Fruit fly (Drosophila melanogaster): ENCODE measurements around the gene D12.

The D12 gene

dm6 chr2L:8394180-8394579 is 43.0 kb downstream of the D12 start, which contains the start of gene lectin-29Ca:
Gene lectin-29Ca, minus strand, starts transcription at chr2L:8394280.
- TF ChIP-seq noc (tag; optimal IDR thresholded peaks at IDR 0.05): no peak

dm6 chr2L:8393122-8393521 is 44.0 kb downstream of the D12 start, which contains the start of gene Acp29AB:
Gene Acp29AB, minus strand, starts transcription at chr2L:8393222.
- no peak for TF ChIP-seq noc (tag; optimal IDR thresholded peaks at IDR 0.05)

dm6 chr2L:8392298-8392697 is 44.9 kb downstream of the D12 start, which contains the start of gene CG42820:
Gene CG42820, minus strand, starts transcription at chr2L:8392398.
- no peak for TF ChIP-seq noc (tag; optimal IDR thresholded peaks at IDR 0.05)

dm6 chr2L:8389231-8389630 is 47.9 kb downstream of the D12 start, which contains the start of gene CG42819:
Gene CG42819, minus strand, starts transcription at chr2L:8389331.
- TF ChIP-seq noc (tag; optimal IDR thresholded peaks at IDR 0.05): no peak

- no peak for TF ChIP-seq noc (tag; optimal IDR thresholded peaks at IDR 0.05)
Measured at dm6 chr2L:8385849-8386248, 51.3 kb downstream of the D12 start.

dm6 chr2L:8384985-8385519 is 52.1 kb downstream of the D12 start:
- no peak for TF ChIP-seq noc (tag; optimal IDR thresholded peaks at IDR 0.05)

- TF ChIP-seq noc (tag; optimal IDR thresholded peaks at IDR 0.05): peak; percentile 97
Measured at dm6 chr2L:8384108-8384601, 53.0 kb downstream of the D12 start, which contains the start of the genes Dad1 and CG13384. Gene Dad1, minus strand, starts transcription at chr2L:8384137. Gene CG13384, plus strand, starts transcription at chr2L:8384455.

All from whole organism, larva.